Worm (Caenorhabditis elegans) whole organism, mixed stage, embryonic: Measurements from ENCODE around the gene C55A6.10.

Experiments used
- blmp-1 ChIP-seq: fragments of 150-350 bp; optimal IDR thresholded peaks from 2 replicates; lab custom pipeline; 2014; ENCODE audit warnings: missing biosample characterization, missing genetic modification characterization
- ces-1 ChIP-seq: fragments of 150-350 bp; optimal IDR thresholded peaks from 2 replicates; lab custom pipeline; 2014; ENCODE audit warnings: missing biosample characterization, missing genetic modification reagents, missing genetic modification characterization
- elt-1 ChIP-seq: sonication (generic microtip); optimal IDR thresholded peaks from 2 replicates; lab custom pipeline; 2017; ENCODE audit warnings: missing genetic modification characterization, mild to moderate bottlenecking, missing compliant biosample characterization, antibody characterized with exemption, moderate library complexity, borderline replicate concordance; ENCODE audit not compliant: insufficient read depth
- ham-2 ChIP-seq: fragments of 200-800 bp; sonication (Bioruptor generic); optimal IDR thresholded peaks from 2 replicates; lab custom pipeline; 2018; ENCODE audit warnings: mild to moderate bottlenecking, missing genetic modification characterization, missing compliant biosample characterization
- lsy-2 ChIP-seq: fragments of 150-350 bp; optimal IDR thresholded peaks from 2 replicates; lab custom pipeline; 2014; ENCODE audit warnings: missing biosample characterization, missing genetic modification characterization
- mab-5 ChIP-seq: fragments of 150-350 bp; optimal IDR thresholded peaks from 2 replicates; lab custom pipeline; 2014; ENCODE audit warnings: missing biosample characterization, missing genetic modification characterization
- nhr-12 ChIP-seq: fragments of 150-350 bp; optimal IDR thresholded peaks from 2 replicates; lab custom pipeline; 2014; ENCODE audit warnings: missing biosample characterization, missing genetic modification characterization
- nhr-28 ChIP-seq: fragments of 150-350 bp; optimal IDR thresholded peaks from 2 replicates; lab custom pipeline; 2014; ENCODE audit warnings: missing biosample characterization, missing genetic modification characterization
- nhr-76 ChIP-seq: sonication (generic microtip); optimal IDR thresholded peaks from 2 replicates; lab custom pipeline; 2017; ENCODE audit warnings: missing biosample characterization, missing genetic modification characterization
- pha-4 ChIP-seq: fragments of 150-350 bp; optimal IDR thresholded peaks from 2 replicates; lab custom pipeline; 2018; ENCODE audit warnings: missing biosample characterization, missing genetic modification reagents, missing genetic modification characterization
- unc-120 ChIP-seq: sonication (generic microtip); optimal IDR thresholded peaks from 2 replicates; lab custom pipeline; 2017; ENCODE audit warnings: missing genetic modification characterization, missing compliant biosample characterization; ENCODE audit not compliant: poor library complexity, severe bottlenecking
- unc-39 ChIP-seq: fragments of 150-350 bp; optimal IDR thresholded peaks from 2 replicates; lab custom pipeline; 2014; ENCODE audit warnings: missing biosample characterization, missing genetic modification characterization
- unc-62 ChIP-seq: fragments of 150-350 bp; optimal IDR thresholded peaks from 2 replicates; lab custom pipeline; 2014; ENCODE audit warnings: missing biosample characterization, missing genetic modification reagents, missing genetic modification characterization
- ztf-11 ChIP-seq: fragments of 150-350 bp; optimal IDR thresholded peaks from 2 replicates; lab custom pipeline; 2014; ENCODE audit warnings: missing biosample characterization, missing genetic modification characterization

ce11 chrV:11528633-11529327 is 23.6 kb downstream of the C55A6.10 start:
- TF ChIP-seq nhr-76 (tag; lab: Kevin White, UChicago) (no peak), mab-5 (tag; lab: Kevin White, UChicago) (no peak), pha-4 (tag; lab: Kevin White, UChicago) (no peak), lsy-2 (tag; lab: Kevin White, UChicago) (no peak), unc-120 (tag; lab: Kevin White, UChicago) (peak; percentile 19), ham-2 (GFP tag; lab: Kevin White, UChicago) (no peak), ces-1 (GFP tag; lab: Kevin White, UChicago) (no peak), ztf-11 (tag; lab: Kevin White, UChicago) (no peak), unc-39 (no peak), nhr-28 (tag; lab: Kevin White, UChicago) (no peak), unc-62 (no peak), elt-1 (no peak), blmp-1 (tag; lab: Kevin White, UChicago) (no peak), nhr-12 (no peak)
